Fruit fly (Drosophila melanogaster) whole organism, adult: ENCODE measurements around the gene GXIVsPLA2.

Source experiments
- CG11617 ChIP-seq: fragments of 200-800 bp; sonication (Bioruptor generic); optimal IDR thresholded peaks from 2 replicates; lab custom pipeline; 2017; ENCODE audit warnings: mild to moderate bottlenecking, missing biosample characterization, missing genetic modification reagents, missing genetic modification characterization
- CG12768 ChIP-seq: fragments of 200-800 bp; sonication (Bioruptor generic); optimal IDR thresholded peaks from 2 replicates; lab custom pipeline; 2017; ENCODE audit warnings: missing biosample characterization, missing genetic modification characterization, mild to moderate bottlenecking, moderate library complexity, missing genetic modification reagents
- CG1620 ChIP-seq: fragments of 200-800 bp; sonication (Bioruptor generic); optimal IDR thresholded peaks from 2 replicates; lab custom pipeline; 2016; ENCODE audit warnings: missing biosample characterization, missing genetic modification characterization
- CG33017 ChIP-seq: fragments of 200-800 bp; sonication (Bioruptor generic); optimal IDR thresholded peaks from 2 replicates; lab custom pipeline; 2018; ENCODE audit warnings: missing biosample characterization, mild to moderate bottlenecking, missing genetic modification characterization, moderate library complexity
- CG7045 ChIP-seq: fragments of 200-800 bp; sonication (Bioruptor generic); optimal IDR thresholded peaks from 2 replicates; lab custom pipeline; 2017; ENCODE audit warnings: missing biosample characterization, mild to moderate bottlenecking, missing genetic modification characterization
- cic ChIP-seq: fragments of 200-800 bp; sonication (Bioruptor generic); optimal IDR thresholded peaks from 2 replicates; lab custom pipeline; 2017; ENCODE audit warnings: missing biosample characterization, mild to moderate bottlenecking, missing genetic modification characterization, moderate library complexity
- kay ChIP-seq: fragments of 200-800 bp; sonication (Bioruptor generic); peaks from one replicate; lab custom pipeline; 2016; ENCODE audit warnings: missing biosample characterization, missing genetic modification characterization, borderline replicate concordance
- toe ChIP-seq: fragments of 200-800 bp; sonication (Bioruptor generic); optimal IDR thresholded peaks from 2 replicates; lab custom pipeline; 2016; ENCODE audit warnings: missing biosample characterization, missing genetic modification characterization

DNA sequence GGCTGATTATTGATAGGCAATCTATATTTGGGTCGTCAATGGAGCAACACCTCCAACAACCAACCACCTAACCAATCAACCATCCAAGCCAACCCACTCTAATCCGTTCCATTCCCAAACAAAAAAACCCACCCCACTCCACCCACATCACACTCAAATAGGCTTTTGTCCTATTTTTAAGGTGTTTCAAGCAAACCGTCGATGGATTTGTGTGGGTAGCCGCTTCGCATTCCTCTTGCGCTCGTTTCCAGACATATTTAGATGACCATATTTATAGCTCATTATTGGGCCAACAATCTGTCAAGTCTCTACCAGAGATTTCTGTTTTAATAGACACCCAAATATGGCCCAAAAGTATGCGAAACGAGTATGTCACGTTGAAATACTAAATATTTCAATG, 43.3 kb downstream of the GXIVsPLA2 start:
- no peak for TF ChIP-seq cic (GFP tag; lab: Kevin White, UChicago)
- TF ChIP-seq CG33017 (tag; lab: Kevin White, UChicago), result no peak
- TF ChIP-seq CG12768 (GFP tag; lab: Kevin White, UChicago), result no peak
- no peak for TF ChIP-seq CG1620 (GFP tag; lab: Kevin White, UChicago)
- TF ChIP-seq toe (GFP tag; lab: Kevin White, UChicago), result no peak
- TF ChIP-seq CG7045 (GFP tag; lab: Kevin White, UChicago), result no peak
- no peak for TF ChIP-seq kay (GFP tag; lab: Kevin White, UChicago)
- TF ChIP-seq CG11617, result no peak
